Worm (Caenorhabditis elegans) whole organism, L4/young adult: ENCODE data around the gene F57G9.7.

ENCODE experiments used
- W03F9.2 ChIP-seq: fragments of 150-350 bp; optimal IDR thresholded peaks from 2 replicates; lab custom pipeline; 2014; ENCODE audit warnings: missing biosample characterization, missing genetic modification characterization
- him-1 ChIP-seq: sonication (generic microtip); optimal IDR thresholded peaks from 2 replicates; lab custom pipeline; 2016; ENCODE audit warnings: missing genotype, missing genetic modification reagents, missing genetic modification characterization, missing compliant biosample characterization

- TF ChIP-seq him-1 (tag; lab: Kevin White, UChicago) (no peak), W03F9.2 (tag; lab: Kevin White, UChicago) (no peak)
Measured at ce11 chrII:12350737-12351275, 46.8 kb downstream of the F57G9.7 start.
